Worm (Caenorhabditis elegans) whole organism, young adult: Measurements from ENCODE around the gene clec-78.

Experiments
- C17E4.6 ChIP-seq: fragments of 200-800 bp; sonication (Bioruptor generic); IDR thresholded peaks from 2 replicates; pipeline ENCODE4 v1.3.6; 2022; ENCODE audit warnings: missing genetic modification reagents, missing genetic modification characterization, missing compliant biosample characterization
- Y67H2A.10 ChIP-seq: fragments of 200-800 bp; sonication (Bioruptor generic); conservative IDR thresholded peaks from 2 replicates; pipeline ENCODE4 v1.3.6; 2022; ENCODE audit warnings: missing genetic modification reagents, missing genetic modification characterization, missing compliant biosample characterization
- Y79H2A.3 ChIP-seq: fragments of 200-800 bp; sonication (Bioruptor generic); conservative IDR thresholded peaks from 2 replicates; pipeline ENCODE4 v1.3.6; 2022; ENCODE audit warnings: missing genetic modification reagents, missing genetic modification characterization, missing compliant biosample characterization
- efl-1 ChIP-seq: fragments of 150-350 bp; optimal IDR thresholded peaks from 2 replicates; lab custom pipeline; 2014; ENCODE audit warnings: missing biosample characterization, missing genetic modification reagents, missing genetic modification characterization
- ets-4 ChIP-seq: fragments of 200-800 bp; sonication (Bioruptor generic); optimal IDR thresholded peaks from 2 replicates; lab custom pipeline; 2018; ENCODE audit warnings: mild to moderate bottlenecking, missing genetic modification characterization, missing compliant biosample characterization
- hrde-1 ChIP-seq: sonication (generic microtip); optimal IDR thresholded peaks from 2 replicates; lab custom pipeline; 2016; ENCODE audit warnings: missing genetic modification characterization, mild to moderate bottlenecking, missing compliant biosample characterization, moderate library complexity, missing genotype, missing genetic modification reagents, borderline replicate concordance
- lin-54 ChIP-seq: fragments of 200-800 bp; sonication (Bioruptor generic); optimal IDR thresholded peaks from 2 replicates; lab custom pipeline; 2018; ENCODE audit warnings: mild to moderate bottlenecking, missing genetic modification characterization, missing compliant biosample characterization
- madf-10 ChIP-seq: sonication (generic microtip); optimal IDR thresholded peaks from 2 replicates; lab custom pipeline; 2016; ENCODE audit warnings: mild to moderate bottlenecking, missing genetic modification characterization, missing compliant biosample characterization
- pha-4 ChIP-seq: fragments of 150-350 bp; sonication (generic microtip); optimal IDR thresholded peaks from 2 replicates; lab custom pipeline; 2014; ENCODE audit warnings: missing biosample characterization, missing genetic modification reagents, missing genetic modification characterization
- snpc-4 ChIP-seq, 5 experiments: fragments of 150-350 bp in 1 of 5; sonication (generic microtip) in 4 of 5; optimal IDR thresholded peaks; 2 replicates each; lab custom pipeline; 2014 to 2018; ENCODE audit warnings: missing genetic modification characterization in 5 of 5, missing biosample characterization in 3 of 5, antibody characterized with exemption in 2 of 5, mild to moderate bottlenecking in 2 of 5, missing compliant biosample characterization in 2 of 5, missing genotype in 2 of 5, moderate library complexity in 2 of 5, missing genetic modification reagents in 1 of 5
- unc-130 ChIP-seq: sonication (generic microtip); optimal IDR thresholded peaks from 2 replicates; lab custom pipeline; 2016; ENCODE audit warnings: missing genetic modification reagents, missing genetic modification characterization, missing compliant biosample characterization
- zim-3 ChIP-seq: sonication (generic microtip); optimal IDR thresholded peaks from 2 replicates; lab custom pipeline; 2017; ENCODE audit warnings: mild to moderate bottlenecking, missing genetic modification characterization, moderate library complexity, missing compliant biosample characterization
- ztf-6 ChIP-seq: fragments of 200-800 bp; sonication (Bioruptor generic); IDR thresholded peaks from 2 replicates; pipeline ENCODE4 v1.3.6; 2022; ENCODE audit warnings: missing genetic modification reagents, missing genetic modification characterization, missing compliant biosample characterization

DNA sequence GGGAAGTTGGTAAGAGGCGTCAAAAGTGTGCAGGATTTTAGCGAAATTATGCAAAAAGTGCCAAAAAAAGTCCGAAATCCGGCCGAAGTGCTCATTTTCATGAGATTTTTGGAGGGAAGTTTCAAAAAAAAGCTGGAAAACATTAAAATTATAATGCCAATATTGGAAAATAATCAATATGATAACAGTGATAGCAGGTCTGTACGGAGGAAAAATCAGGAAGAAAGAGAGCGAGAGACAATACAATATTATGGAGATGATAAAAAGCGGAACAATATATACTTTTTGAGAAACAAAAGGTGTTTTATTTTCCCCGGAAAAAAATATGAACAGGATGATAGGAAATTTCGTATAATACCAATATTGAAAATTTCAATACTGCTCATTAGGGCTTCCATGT, 64.5 kb downstream of the clec-78 start:
- TF ChIP-seq Y67H2A.10 (GFP tag; lab: Robert Waterston, UW) (no peak), pha-4 (tag; lab: Kevin White, UChicago) (no peak), unc-130 (GFP tag; lab: Kevin White, UChicago) (no peak), Y79H2A.3 (GFP tag; lab: Robert Waterston, UW) (no peak), ztf-6 (GFP tag; lab: Robert Waterston, UW) (no peak), zim-3 (no peak), efl-1 (no peak), ets-4 (no peak), madf-10 (tag; lab: Kevin White, UChicago) (no peak), lin-54 (GFP tag; lab: Kevin White, UChicago) (no peak), hrde-1 (tag; lab: Kevin White, UChicago) (no peak), C17E4.6 (GFP tag; lab: Robert Waterston, UW) (no peak), snpc-4 (GFP tag; optimal IDR thresholded peaks at IDR 0.05; lab: Kevin White, UChicago) (no peak), snpc-4 (tag; optimal IDR thresholded peaks at IDR 0.05; lab: Kevin White, UChicago) (no peak)
